Worm (Caenorhabditis elegans): ENCODE measurements around the gene EEED8.18.

ce11 chrII:5420947-5421614, 8.7 kb upstream of the EEED8.18 start, which contains the start of gene tofu-6:
- TF ChIP-seq unc-62 (GFP tag; optimal IDR thresholded peaks at IDR 0.05) = no peak
- no peak for TF ChIP-seq sea-2 (GFP tag; optimal IDR thresholded peaks at IDR 0.05)
- TF ChIP-seq jun-1 (tag; optimal IDR thresholded peaks at IDR 0.05) = no peak
- no peak for TF ChIP-seq egl-27 (tag; optimal IDR thresholded peaks at IDR 0.05)
- no peak for TF ChIP-seq nhr-11 (tag; optimal IDR thresholded peaks at IDR 0.05)
- no peak for TF ChIP-seq mdl-1 (tag; optimal IDR thresholded peaks at IDR 0.05)
- no peak for TF ChIP-seq elt-1 (tag; optimal IDR thresholded peaks at IDR 0.05)
- no peak for TF ChIP-seq ztf-11 (tag; optimal IDR thresholded peaks at IDR 0.05)
- no peak for TF ChIP-seq pqm-1 (tag; optimal IDR thresholded peaks at IDR 0.05)
- no peak for TF ChIP-seq fkh-10 (GFP tag; optimal IDR thresholded peaks at IDR 0.05)
